Fruit fly (Drosophila melanogaster) whole organism, prepupa: ENCODE measurements around the gene Aplip1.
"Not testable (repeated sequence)": the region's sequence is repeated elsewhere in the genome, so short reads cannot be mapped to it uniquely, and the experiment has no call there.

Source experiments
- CG10631 ChIP-seq: fragments of 200-800 bp; sonication (Bioruptor generic); optimal IDR thresholded peaks from 2 replicates; lab custom pipeline; 2016; ENCODE audit warnings: missing biosample characterization, missing genetic modification characterization
- CG11902 ChIP-seq: fragments of 200-800 bp; sonication (Bioruptor generic); optimal IDR thresholded peaks from 3 replicates; lab custom pipeline; 2016; ENCODE audit warnings: missing biosample characterization, missing genetic modification characterization
- CG15336 ChIP-seq: fragments of 200-800 bp; sonication (Bioruptor generic); IDR thresholded peaks from 2 replicates; pipeline ENCODE4 v1.3.6; 2022; ENCODE audit warnings: missing biosample characterization, missing genetic modification characterization
- CG3032 ChIP-seq: fragments of 200-800 bp; optimal IDR thresholded peaks from 2 replicates; lab custom pipeline; 2019; ENCODE audit warnings: missing biosample characterization, mild to moderate bottlenecking, missing genetic modification characterization, moderate library complexity
- CG31627 ChIP-seq: fragments of 200-800 bp; sonication (Bioruptor generic); optimal IDR thresholded peaks from 3 replicates; lab custom pipeline; 2016; ENCODE audit warnings: missing biosample characterization, missing genetic modification characterization
- CG32006 ChIP-seq: fragments of 200-800 bp; sonication (Bioruptor generic); optimal IDR thresholded peaks from 3 replicates; lab custom pipeline; 2017; ENCODE audit warnings: missing biosample characterization, mild to moderate bottlenecking, missing genetic modification characterization
- CG34406 ChIP-seq: fragments of 200-800 bp; sonication (Bioruptor generic); optimal IDR thresholded peaks from 3 replicates; lab custom pipeline; 2016; ENCODE audit warnings: missing biosample characterization, missing genetic modification characterization
- CG3919 ChIP-seq: fragments of 200-800 bp; sonication (Bioruptor generic); optimal IDR thresholded peaks from 3 replicates; lab custom pipeline; 2016; ENCODE audit warnings: missing biosample characterization, missing genetic modification characterization
- CG6276 ChIP-seq: fragments of 200-800 bp; sonication (Bioruptor generic); optimal IDR thresholded peaks from 2 replicates; lab custom pipeline; 2017; ENCODE audit warnings: missing biosample characterization, mild to moderate bottlenecking, missing genetic modification characterization
- CG6792 ChIP-seq: fragments of 200-800 bp; sonication (Bioruptor generic); optimal IDR thresholded peaks from 3 replicates; lab custom pipeline; 2016; ENCODE audit warnings: missing biosample characterization, missing genetic modification characterization
- CG6808 ChIP-seq: fragments of 200-800 bp; sonication (Bioruptor generic); optimal IDR thresholded peaks from 3 replicates; lab custom pipeline; 2017; ENCODE audit warnings: missing biosample characterization, missing genetic modification characterization, mild to moderate bottlenecking, moderate library complexity, missing genetic modification reagents
- CG9139 ChIP-seq: fragments of 200-800 bp; sonication (Bioruptor generic); optimal IDR thresholded peaks from 3 replicates; lab custom pipeline; 2017; ENCODE audit warnings: missing biosample characterization, mild to moderate bottlenecking, missing genetic modification characterization
- Eip75B ChIP-seq: fragments of 200-800 bp; sonication (Bioruptor generic); optimal IDR thresholded peaks from 3 replicates; lab custom pipeline; 2016; ENCODE audit warnings: missing biosample characterization, missing genetic modification characterization
- Eip78C ChIP-seq: fragments of 200-800 bp; sonication (Bioruptor generic); peaks from one replicate; lab custom pipeline; 2016; ENCODE audit warnings: missing biosample characterization, missing genetic modification characterization
- Ets21C ChIP-seq: fragments of 200-800 bp; sonication (Bioruptor generic); optimal IDR thresholded peaks from 3 replicates; lab custom pipeline; 2016; ENCODE audit warnings: missing biosample characterization, missing genetic modification characterization
- Hr39 ChIP-seq: fragments of 200-800 bp; sonication (Bioruptor generic); optimal IDR thresholded peaks from 2 replicates; lab custom pipeline; 2016; ENCODE audit warnings: missing biosample characterization, missing genetic modification characterization
- Hr4 ChIP-seq: fragments of 200-800 bp; sonication (Bioruptor generic); optimal IDR thresholded peaks from 3 replicates; lab custom pipeline; 2016; ENCODE audit warnings: missing biosample characterization, missing genetic modification characterization
- Lpt ChIP-seq: fragments of 200-800 bp; sonication (Bioruptor generic); optimal IDR thresholded peaks from 3 replicates; lab custom pipeline; 2016; ENCODE audit warnings: missing biosample characterization, missing genetic modification characterization
- Met ChIP-seq: fragments of 200-800 bp; sonication (Bioruptor generic); optimal IDR thresholded peaks from 3 replicates; lab custom pipeline; 2016; ENCODE audit warnings: missing biosample characterization, missing genetic modification characterization
- Sox14 ChIP-seq: fragments of 200-800 bp; sonication (Bioruptor generic); optimal IDR thresholded peaks from 3 replicates; lab custom pipeline; 2016; ENCODE audit warnings: missing biosample characterization, missing genetic modification characterization
- Sox15 ChIP-seq: fragments of 200-800 bp; sonication (Bioruptor generic); optimal IDR thresholded peaks from 3 replicates; lab custom pipeline; 2016; ENCODE audit warnings: missing biosample characterization, missing genetic modification characterization
- achi ChIP-seq: fragments of 200-800 bp; sonication (Bioruptor generic); optimal IDR thresholded peaks from 3 replicates; lab custom pipeline; 2016; ENCODE audit warnings: missing biosample characterization, missing genetic modification characterization
- acj6 ChIP-seq: fragments of 200-800 bp; sonication (Bioruptor generic); optimal IDR thresholded peaks from 3 replicates; lab custom pipeline; 2016; ENCODE audit warnings: missing biosample characterization, missing genetic modification characterization
- cyc ChIP-seq: fragments of 200-800 bp; sonication (Bioruptor generic); optimal IDR thresholded peaks from 3 replicates; lab custom pipeline; 2016; ENCODE audit warnings: missing biosample characterization, missing genetic modification characterization
- dsx ChIP-seq: fragments of 200-800 bp; optimal IDR thresholded peaks from 3 replicates; lab custom pipeline; 2019; ENCODE audit warnings: missing biosample characterization, mild to moderate bottlenecking, missing genetic modification characterization, moderate library complexity; ENCODE audit not compliant: poor library complexity, severe bottlenecking
- esn ChIP-seq: fragments of 200-800 bp; sonication (Bioruptor generic); optimal IDR thresholded peaks from 2 replicates; lab custom pipeline; 2016; ENCODE audit warnings: missing biosample characterization, mild to moderate bottlenecking, missing genetic modification characterization, moderate library complexity
- fd59A ChIP-seq: fragments of 200-800 bp; sonication (Bioruptor generic); optimal IDR thresholded peaks from 2 replicates; lab custom pipeline; 2017; ENCODE audit warnings: missing biosample characterization, mild to moderate bottlenecking, missing genetic modification characterization, missing genetic modification reagents
- lz ChIP-seq: fragments of 200-800 bp; sonication (Bioruptor generic); optimal IDR thresholded peaks from 3 replicates; lab custom pipeline; 2016; ENCODE audit warnings: missing biosample characterization, missing genetic modification characterization
- net ChIP-seq: fragments of 200-800 bp; sonication (Bioruptor generic); optimal IDR thresholded peaks from 3 replicates; lab custom pipeline; 2016; ENCODE audit warnings: missing biosample characterization, missing genetic modification characterization
- pdm3 ChIP-seq: fragments of 200-800 bp; sonication (Bioruptor generic); optimal IDR thresholded peaks from 3 replicates; lab custom pipeline; 2016; ENCODE audit warnings: missing biosample characterization, missing genetic modification characterization
- salr ChIP-seq, 2 experiments: fragments of 200-800 bp; sonication (Bioruptor generic); optimal IDR thresholded peaks; 3 replicates each; lab custom pipeline; 2016 to 2018; ENCODE audit warnings: missing biosample characterization in 2 of 2, missing genetic modification characterization in 2 of 2, mild to moderate bottlenecking in 1 of 2
- svp ChIP-seq: fragments of 200-800 bp; sonication (Bioruptor generic); peaks from one replicate; lab custom pipeline; 2016; ENCODE audit warnings: missing biosample characterization, missing genetic modification characterization
- topi ChIP-seq: fragments of 200-800 bp; sonication (Bioruptor generic); optimal IDR thresholded peaks from 3 replicates; lab custom pipeline; 2016; ENCODE audit warnings: missing biosample characterization, missing genetic modification characterization
- vri ChIP-seq: fragments of 200-800 bp; sonication (Bioruptor generic); optimal IDR thresholded peaks from 3 replicates; lab custom pipeline; 2016; ENCODE audit warnings: missing biosample characterization, mild to moderate bottlenecking, missing genetic modification characterization

Gene Aplip1

dm6 chr3L:1238219-1238618 is 42.1 kb downstream of the Aplip1 start, which contains the start of gene CG9192:
CG9192 (minus strand) TSS chr3L:1238319.
- no peak for TF ChIP-seq CG3919 (GFP tag; lab: Kevin White, UChicago)
- no peak for TF ChIP-seq cyc (GFP tag; lab: Kevin White, UChicago)
- TF ChIP-seq CG6276 (GFP tag; lab: Kevin White, UChicago) = no peak
- TF ChIP-seq CG32006 (GFP tag; lab: Kevin White, UChicago) = no peak
- no peak for TF ChIP-seq topi (GFP tag; lab: Kevin White, UChicago)
- no peak for TF ChIP-seq CG6792
- no peak for TF ChIP-seq CG9139 (GFP tag; lab: Kevin White, UChicago)
- no peak for TF ChIP-seq Eip75B (GFP tag; lab: Kevin White, UChicago)
- TF ChIP-seq esn (GFP tag; lab: Kevin White, UChicago) = no peak

- TF ChIP-seq pdm3, fd59A, net (GFP tag; lab: Kevin White, UChicago): not testable (repeated sequence)
Measured at dm6 chr3L:1245810-1246209, 49.7 kb downstream of the Aplip1 start, which contains the start of gene Klp61F. Klp61F (minus strand) TSS chr3L:1245910.

dm6 chr3L:1246823-1247222 is 50.7 kb downstream of the Aplip1 start, which contains the start of gene CG32318:
CG32318 (minus strand) TSS chr3L:1246923.
- not testable (repeated sequence) for TF ChIP-seq Lpt (GFP tag; lab: Kevin White, UChicago); CG15336 (GFP tag; lab: Robert Waterston, UW); dsx

DNA sequence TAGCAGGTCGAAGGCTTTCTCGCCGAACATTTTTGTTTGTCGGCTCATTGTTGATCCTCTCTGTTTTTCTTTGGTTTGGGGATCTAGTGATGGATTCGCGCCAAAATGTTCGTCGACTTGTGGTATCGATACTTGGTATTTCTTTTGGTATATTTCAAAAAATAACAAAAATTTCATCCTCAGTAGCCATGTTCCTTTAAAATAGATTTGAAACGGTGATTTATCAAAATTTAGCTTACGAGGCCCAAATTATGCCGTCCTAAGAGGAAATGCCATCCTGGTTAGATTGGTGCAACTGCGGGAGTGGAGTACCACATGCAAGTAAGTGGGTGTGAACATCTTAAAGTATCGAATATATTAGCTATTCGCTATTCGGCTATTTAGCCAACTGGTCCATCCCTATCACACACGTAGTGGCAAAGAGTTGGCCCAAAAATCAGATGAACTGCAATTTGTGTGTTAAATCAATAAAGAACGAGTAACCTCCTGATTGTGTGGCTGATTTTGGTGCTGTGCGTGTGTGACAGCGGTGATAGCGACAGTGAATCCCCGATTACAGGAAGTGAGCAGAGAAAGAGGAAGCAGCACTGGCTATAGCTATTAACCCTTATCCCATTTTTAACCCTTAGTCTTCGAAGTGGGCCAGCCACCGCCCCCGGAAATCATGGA is 51.6 kb downstream of the Aplip1 start, which contains the start of the genes Psf1 and Sac1:
Gene Psf1, minus strand, starts transcription at position 51 of the 669 bp plus-strand sequence.
Gene Sac1, plus strand, starts transcription at position 191 of the 669 bp plus-strand sequence.
- TF ChIP-seq Met (GFP tag; lab: Kevin White, UChicago) (peak; percentile 24), CG32006 (GFP tag; lab: Kevin White, UChicago) (peak; percentile 35), lz (GFP tag; lab: Kevin White, UChicago) (peak; percentile 32), CG3919 (GFP tag; lab: Kevin White, UChicago) (peak; percentile 40), Ets21C (GFP tag; lab: Kevin White, UChicago) (peak; percentile 48), CG31627 (GFP tag; lab: Kevin White, UChicago) (peak; percentile 61), Hr39 (GFP tag; lab: Kevin White, UChicago) (peak; percentile 72), Sox15 (GFP tag; lab: Kevin White, UChicago) (peak; percentile 4), CG11902 (GFP tag; lab: Kevin White, UChicago) (peak; percentile 32), CG34406 (peak; percentile 7), net (GFP tag; lab: Kevin White, UChicago) (no peak), CG6808 (no peak), topi (GFP tag; lab: Kevin White, UChicago) (peak; percentile 27), pdm3 (GFP tag; lab: Kevin White, UChicago) (peak; percentile 50), esn (GFP tag; lab: Kevin White, UChicago) (peak; percentile 48), Hr4 (GFP tag; lab: Kevin White, UChicago) (no peak), acj6 (GFP tag; lab: Kevin White, UChicago) (peak; percentile 45), Sox14 (GFP tag; lab: Kevin White, UChicago) (peak; percentile 57), CG3032 (peak; percentile 58), achi (GFP tag; lab: Kevin White, UChicago) (peak; percentile 14), CG10631 (GFP tag; lab: Kevin White, UChicago) (peak; percentile 34), Lpt (GFP tag; lab: Kevin White, UChicago) (no peak), svp (GFP tag; lab: Kevin White, UChicago) (peak; percentile 81), Eip78C (peak; percentile 86), salr (GFP tag; optimal IDR thresholded peaks at IDR 0.05; lab: Kevin White, UChicago) (no peak), cyc (GFP tag; lab: Kevin White, UChicago) (peak; percentile 54), vri (GFP tag; lab: Kevin White, UChicago) (no peak)
